Worm (Caenorhabditis elegans) whole organism, early embryonic: ENCODE results near the gene ZK1307.8.

Experiments
- B0310.2 ChIP-seq: sonication (generic microtip); optimal IDR thresholded peaks from 2 replicates; lab custom pipeline; 2016; ENCODE audit warnings: mild to moderate bottlenecking, missing genetic modification characterization, missing compliant biosample characterization
- F13C5.2 ChIP-seq: sonication (generic microtip); optimal IDR thresholded peaks from 2 replicates; lab custom pipeline; 2017; ENCODE audit warnings: mild to moderate bottlenecking, missing genetic modification characterization, inconsistent platforms, missing compliant biosample characterization
- aly-1 ChIP-seq: sonication (generic microtip); optimal IDR thresholded peaks from 2 replicates; lab custom pipeline; 2016; ENCODE audit warnings: missing genetic modification characterization, missing compliant biosample characterization
- ama-1 ChIP-seq: fragments of 150-350 bp; optimal IDR thresholded peaks from 2 replicates; lab custom pipeline; 2014
- ceh-13 ChIP-seq: fragments of 200-800 bp; sonication (Bioruptor generic); optimal IDR thresholded peaks from 2 replicates; lab custom pipeline; 2018; ENCODE audit warnings: mild to moderate bottlenecking, missing genetic modification characterization, missing compliant biosample characterization
- ceh-36 ChIP-seq: sonication (generic microtip); optimal IDR thresholded peaks from 2 replicates; lab custom pipeline; 2016; ENCODE audit warnings: missing genetic modification characterization, inconsistent platforms, missing compliant biosample characterization
- ets-7 ChIP-seq: sonication (generic microtip); optimal IDR thresholded peaks from 2 replicates; lab custom pipeline; 2016; ENCODE audit warnings: missing genotype, missing genetic modification characterization, missing compliant biosample characterization
- flt-1 ChIP-seq: fragments of 200-800 bp; sonication (Bioruptor generic); IDR thresholded peaks from 2 replicates; pipeline ENCODE4 v1.3.6; 2022; ENCODE audit warnings: missing genetic modification characterization, missing compliant biosample characterization
- hmbx-1 ChIP-seq: sonication (generic microtip); optimal IDR thresholded peaks from 2 replicates; lab custom pipeline; 2016; ENCODE audit warnings: mild to moderate bottlenecking, missing genetic modification characterization, missing compliant biosample characterization
- hmg-4 ChIP-seq: fragments of 200-800 bp; sonication (Bioruptor generic); optimal IDR thresholded peaks from 2 replicates; lab custom pipeline; 2018; ENCODE audit warnings: mild to moderate bottlenecking, missing genetic modification characterization, missing compliant biosample characterization
- hnd-1 ChIP-seq: sonication (generic microtip); optimal IDR thresholded peaks from 2 replicates; lab custom pipeline; 2016; ENCODE audit warnings: missing genetic modification characterization, missing compliant biosample characterization
- pes-1 ChIP-seq: fragments of 200-800 bp; sonication (Bioruptor generic); IDR thresholded peaks from 2 replicates; pipeline ENCODE4 v1.3.6; 2022; ENCODE audit warnings: missing genetic modification reagents, missing genetic modification characterization, missing compliant biosample characterization
- scrt-1 ChIP-seq: fragments of 200-800 bp; sonication (Bioruptor generic); IDR thresholded peaks from 2 replicates; pipeline ENCODE4 v1.3.6; 2022; ENCODE audit warnings: missing genetic modification characterization, missing compliant biosample characterization
- sea-1 ChIP-seq: fragments of 200-800 bp; sonication (Bioruptor generic); conservative IDR thresholded peaks from 2 replicates; pipeline ENCODE4 v1.3.6; 2022; ENCODE audit warnings: missing genetic modification characterization, missing compliant biosample characterization
- tbx-11 ChIP-seq: fragments of 200-800 bp; sonication (Bioruptor generic); IDR thresholded peaks from 2 replicates; pipeline ENCODE4 v1.3.6; 2022; ENCODE audit warnings: missing genetic modification characterization, missing compliant biosample characterization
- tbx-37 ChIP-seq: fragments of 200-800 bp; sonication (Bioruptor generic); conservative IDR thresholded peaks from 2 replicates; pipeline ENCODE4 v1.3.6; 2022; ENCODE audit warnings: missing genetic modification reagents, missing genetic modification characterization, missing compliant biosample characterization
- tra-4 ChIP-seq: sonication (generic microtip); optimal IDR thresholded peaks from 2 replicates; lab custom pipeline; 2017; ENCODE audit warnings: missing genetic modification characterization, missing compliant biosample characterization

The ZK1307.8 gene

DNA sequence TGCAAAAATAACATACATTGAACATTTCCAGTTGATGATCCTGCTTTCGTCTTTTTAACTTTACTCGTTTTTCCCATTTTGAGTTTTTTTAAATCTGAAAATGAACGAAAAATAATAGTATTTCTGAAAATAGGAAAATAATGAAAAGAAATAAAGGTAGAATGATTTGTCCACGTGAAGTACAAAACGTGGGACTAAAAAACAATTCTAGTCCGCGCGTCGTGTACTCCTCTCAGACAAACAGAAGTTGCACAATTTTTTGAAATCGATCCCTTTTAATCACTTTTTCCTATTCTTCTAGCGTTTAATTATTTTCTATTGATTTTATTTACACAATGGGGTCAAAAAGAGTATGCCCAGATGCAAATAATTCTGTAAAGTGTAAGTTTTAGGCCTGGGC, 33.3 kb upstream of the ZK1307.8 start, which contains the start of the genes E02H1.1 and tag-124:
Gene E02H1.1, minus strand, starts transcription at position 94 of the 400 bp plus-strand sequence.
Gene tag-124, plus strand, starts transcription at position 222 of the 400 bp plus-strand sequence.
- TF ChIP-seq ceh-36 (no peak), pes-1 (GFP tag; lab: Robert Waterston, UW) (no peak), tbx-37 (GFP tag; lab: Robert Waterston, UW) (peak; percentile 78), F13C5.2 (tag; lab: Kevin White, UChicago) (peak; percentile 43)

DNA sequence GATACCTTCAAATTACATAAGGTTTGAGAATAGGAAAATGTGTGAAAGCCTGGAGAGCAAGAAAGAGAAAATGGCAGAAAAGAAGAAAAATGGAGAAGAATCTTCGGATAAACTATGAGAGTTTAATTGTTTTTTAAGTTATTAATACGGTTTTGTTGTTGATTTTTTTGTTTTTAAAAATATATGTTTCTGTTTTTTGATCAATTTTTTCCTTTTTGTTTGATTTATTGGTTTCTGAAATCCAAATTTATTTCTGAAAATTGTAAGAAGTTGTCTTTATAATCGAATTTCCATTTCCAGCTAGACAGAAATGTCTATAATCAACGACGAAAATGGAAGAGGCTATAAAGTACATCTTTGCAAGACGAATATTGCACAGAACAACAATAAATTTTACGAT, 31.7 kb upstream of the ZK1307.8 start, which contains the start of gene parp-2:
Gene parp-2, plus strand, starts transcription at position 301 of the 400 bp plus-strand sequence.
- TF ChIP-seq flt-1 (no peak), tbx-37 (GFP tag; lab: Robert Waterston, UW) (no peak), hmbx-1 (no peak), tbx-11 (GFP tag; lab: Robert Waterston, UW) (no peak), hmg-4 (no peak), ama-1 (lab: Kevin White, UChicago) (no peak), B0310.2 (tag; lab: Kevin White, UChicago) (no peak), ets-7 (tag; lab: Kevin White, UChicago) (no peak), scrt-1 (GFP tag; lab: Robert Waterston, UW) (no peak), ceh-36 (no peak), ceh-13 (GFP tag; lab: Kevin White, UChicago) (no peak), pes-1 (GFP tag; lab: Robert Waterston, UW) (no peak), F13C5.2 (tag; lab: Kevin White, UChicago) (no peak), tra-4 (tag; lab: Kevin White, UChicago) (no peak), aly-1 (tag; lab: Kevin White, UChicago) (no peak), sea-1 (GFP tag; lab: Robert Waterston, UW) (no peak), hnd-1 (tag; lab: Kevin White, UChicago) (no peak)

DNA sequence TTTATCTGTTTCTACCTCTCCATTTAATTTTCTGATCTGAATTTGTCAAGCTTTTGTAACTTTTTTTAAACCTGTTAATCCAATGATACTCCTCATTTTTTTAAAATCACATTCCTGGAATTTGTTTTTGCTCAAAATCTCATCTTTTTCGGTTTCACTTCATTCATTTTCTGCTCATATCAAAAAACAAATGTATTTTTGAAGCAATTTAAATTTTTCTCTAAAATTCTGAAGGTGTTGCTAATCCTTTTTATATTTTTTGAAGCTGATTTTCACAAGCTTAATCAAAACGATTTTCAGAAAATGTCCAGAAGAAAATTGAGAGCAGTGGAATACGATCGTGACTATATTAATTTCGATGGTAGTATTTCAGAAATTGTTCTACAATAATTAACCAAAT, 29.5 kb upstream of the ZK1307.8 start, which contains the start of gene E02H1.5:
Gene E02H1.5, plus strand, starts transcription at position 301 of the 400 bp plus-strand sequence.
- TF ChIP-seq pes-1 (GFP tag; lab: Robert Waterston, UW) (no peak), aly-1 (tag; lab: Kevin White, UChicago) (no peak), ceh-36 (no peak), flt-1 (no peak), scrt-1 (GFP tag; lab: Robert Waterston, UW) (no peak), sea-1 (GFP tag; lab: Robert Waterston, UW) (no peak), B0310.2 (tag; lab: Kevin White, UChicago) (no peak), ama-1 (lab: Kevin White, UChicago) (no peak)

DNA sequence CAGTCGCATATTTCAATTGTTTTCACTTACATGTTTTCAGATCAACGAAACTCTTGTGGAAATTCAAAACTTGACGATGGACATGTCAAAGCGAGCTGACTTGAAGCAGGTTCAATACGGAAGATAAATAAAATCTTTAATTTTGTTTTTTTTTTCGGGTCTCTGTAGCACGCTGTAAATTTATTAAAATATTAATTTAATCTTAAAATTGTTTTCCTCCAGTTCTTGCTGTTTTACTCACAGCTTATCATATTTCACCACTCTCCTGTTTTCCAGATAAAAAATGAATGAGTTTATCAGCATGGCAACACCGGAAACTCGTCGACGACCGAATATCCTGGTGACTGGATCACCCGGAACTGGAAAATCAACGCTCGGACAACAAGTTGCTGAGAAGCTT, 28.0 kb upstream of the ZK1307.8 start, which contains the start of gene E02H1.6:
Gene E02H1.6, plus strand, starts transcription at position 301 of the 400 bp plus-strand sequence.
- TF ChIP-seq tbx-11 (GFP tag; lab: Robert Waterston, UW) (no peak), aly-1 (tag; lab: Kevin White, UChicago) (no peak), ceh-13 (GFP tag; lab: Kevin White, UChicago) (no peak), F13C5.2 (tag; lab: Kevin White, UChicago) (no peak), ama-1 (lab: Kevin White, UChicago) (no peak), sea-1 (GFP tag; lab: Robert Waterston, UW) (no peak), ceh-36 (no peak), B0310.2 (tag; lab: Kevin White, UChicago) (no peak), pes-1 (GFP tag; lab: Robert Waterston, UW) (no peak)

DNA sequence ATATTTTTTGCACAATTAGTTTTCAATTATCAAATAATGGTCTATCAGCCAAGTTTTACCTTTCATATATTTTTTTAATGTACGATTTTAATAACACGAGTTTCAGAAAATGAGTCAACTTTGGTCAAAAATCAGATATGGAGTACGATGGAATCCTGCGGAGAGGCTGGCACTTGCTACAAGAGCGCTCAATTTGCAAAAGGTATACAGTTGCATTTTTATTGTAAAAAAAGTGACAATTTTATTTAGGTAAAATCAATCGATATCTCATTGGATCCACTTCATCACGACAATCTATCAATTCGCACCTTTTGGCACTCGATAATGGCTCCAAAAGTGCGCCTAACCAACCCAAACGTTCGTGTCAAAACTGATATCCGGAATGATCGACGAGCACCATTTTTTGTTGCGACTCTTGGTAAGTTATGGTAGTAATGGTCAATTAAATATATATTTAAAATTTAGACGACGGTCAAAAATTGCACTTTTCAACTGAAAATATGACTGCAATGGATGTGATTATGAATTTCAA, 26.8 kb upstream of the ZK1307.8 start, which contains the start of gene mrpl-53:
Gene mrpl-53, plus strand, starts transcription at position 107 of the 532 bp plus-strand sequence.
- TF ChIP-seq hmg-4 (no peak), scrt-1 (GFP tag; lab: Robert Waterston, UW) (no peak), pes-1 (GFP tag; lab: Robert Waterston, UW) (no peak), hnd-1 (tag; lab: Kevin White, UChicago) (no peak), aly-1 (tag; lab: Kevin White, UChicago) (no peak), hmbx-1 (no peak), F13C5.2 (tag; lab: Kevin White, UChicago) (no peak), ets-7 (tag; lab: Kevin White, UChicago) (no peak), ama-1 (lab: Kevin White, UChicago) (no peak), tbx-11 (GFP tag; lab: Robert Waterston, UW) (no peak), ceh-36 (no peak), tbx-37 (GFP tag; lab: Robert Waterston, UW) (no peak), B0310.2 (tag; lab: Kevin White, UChicago) (no peak), tra-4 (tag; lab: Kevin White, UChicago) (no peak), ceh-13 (GFP tag; lab: Kevin White, UChicago) (no peak)

DNA sequence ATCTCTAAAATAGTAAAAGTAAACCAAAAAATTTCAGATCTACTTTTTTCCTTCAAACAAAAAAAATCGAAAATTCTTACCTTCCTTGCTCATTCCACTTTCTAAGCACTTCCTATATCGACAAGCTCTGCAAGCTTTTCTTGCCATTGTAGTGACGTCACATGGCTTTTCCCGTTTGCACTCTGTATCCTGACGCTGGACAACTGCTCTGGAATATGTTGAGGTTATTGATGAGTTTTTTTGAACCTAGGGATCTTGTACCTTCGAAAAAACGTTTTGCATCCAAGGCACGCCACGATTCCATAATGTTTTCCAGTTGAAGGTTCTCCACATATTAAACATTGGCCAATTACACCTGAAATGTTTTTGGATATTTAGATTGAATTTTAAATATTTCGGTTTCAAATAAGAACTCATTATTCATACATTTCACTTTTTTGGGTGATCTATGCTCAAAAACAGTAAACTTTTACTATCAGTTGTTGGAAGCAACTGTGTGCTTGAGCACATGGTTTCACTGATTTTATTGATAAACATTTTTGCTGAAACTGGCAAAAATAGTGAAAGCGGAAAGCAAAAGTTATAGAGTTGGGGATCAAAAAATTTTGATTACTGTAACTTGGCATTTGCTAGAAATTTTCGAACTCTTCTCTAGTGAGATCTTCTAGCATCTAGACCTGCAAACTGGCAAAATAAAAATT, 24.2 kb upstream of the ZK1307.8 start:
- no peak for TF ChIP-seq F13C5.2 (tag; lab: Kevin White, UChicago)
- no peak for TF ChIP-seq tra-4 (tag; lab: Kevin White, UChicago)
- TF ChIP-seq ceh-36, result no peak
- no peak for TF ChIP-seq ets-7 (tag; lab: Kevin White, UChicago)
- no peak for TF ChIP-seq hmbx-1
- TF ChIP-seq tbx-37 (GFP tag; lab: Robert Waterston, UW), result no peak
- no peak for TF ChIP-seq sea-1 (GFP tag; lab: Robert Waterston, UW)
- TF ChIP-seq ceh-13 (GFP tag; lab: Kevin White, UChicago), result no peak
- TF ChIP-seq tbx-11 (GFP tag; lab: Robert Waterston, UW), result no peak
- no peak for TF ChIP-seq pes-1 (GFP tag; lab: Robert Waterston, UW)
- TF ChIP-seq ama-1 (lab: Kevin White, UChicago), result no peak
- TF ChIP-seq flt-1, result no peak
- no peak for TF ChIP-seq scrt-1 (GFP tag; lab: Robert Waterston, UW)

DNA sequence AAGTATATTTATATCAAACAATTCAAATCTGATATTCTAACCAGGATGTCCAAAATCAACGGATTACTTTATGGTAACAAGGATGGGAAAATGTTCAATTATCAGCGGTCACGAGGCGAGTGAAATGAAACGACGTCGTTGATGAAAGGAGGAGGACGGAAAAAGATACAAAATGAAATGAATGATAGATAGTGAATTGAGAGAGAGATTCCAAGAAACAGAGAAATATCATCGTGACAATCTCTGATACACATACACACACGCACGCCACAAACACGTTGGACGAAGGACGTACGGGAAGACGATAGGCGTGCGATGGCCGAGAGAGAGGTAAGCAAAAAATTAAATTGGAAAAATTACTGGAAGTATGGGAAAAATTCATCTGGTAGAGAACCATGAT, 23.3 kb upstream of the ZK1307.8 start:
- TF ChIP-seq ets-7 (tag; lab: Kevin White, UChicago) (no peak), tbx-37 (GFP tag; lab: Robert Waterston, UW) (no peak), tra-4 (tag; lab: Kevin White, UChicago) (no peak), aly-1 (tag; lab: Kevin White, UChicago) (no peak), scrt-1 (GFP tag; lab: Robert Waterston, UW) (no peak), tbx-11 (GFP tag; lab: Robert Waterston, UW) (no peak), hnd-1 (tag; lab: Kevin White, UChicago) (no peak), sea-1 (GFP tag; lab: Robert Waterston, UW) (no peak), F13C5.2 (tag; lab: Kevin White, UChicago) (no peak), hmg-4 (no peak), B0310.2 (tag; lab: Kevin White, UChicago) (no peak), ceh-36 (no peak), flt-1 (no peak), hmbx-1 (no peak), pes-1 (GFP tag; lab: Robert Waterston, UW) (no peak), ceh-13 (GFP tag; lab: Kevin White, UChicago) (no peak)
